Fruit fly (Drosophila melanogaster): ENCODE data around the gene CG31551.

CG31551 gene

DNA sequence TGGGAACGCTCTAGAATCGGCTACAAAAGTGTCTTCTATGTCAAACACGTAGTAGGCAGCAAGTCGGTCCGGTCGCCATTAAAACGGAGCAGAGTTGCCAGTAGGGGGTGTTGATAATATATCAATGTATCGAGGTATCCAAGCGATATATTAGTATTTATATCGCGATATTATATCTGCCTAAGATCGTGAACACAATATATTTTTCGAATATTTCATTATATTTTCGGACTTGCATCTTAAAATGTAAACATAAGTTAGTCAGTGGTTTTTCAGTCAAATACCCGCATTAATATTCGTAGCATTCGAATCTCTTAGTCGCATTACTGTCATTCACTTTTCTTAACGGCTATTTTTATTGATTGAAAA is 32.2 kb downstream of the CG31551 start, which contains the start of gene CG2182:
TSS of gene CG2182 (minus strand) at position 84 of the 369 bp plus-strand sequence.
- TF ChIP-seq dmrt93B (GFP tag; optimal IDR thresholded peaks at IDR 0.05), result no peak
- peak; percentile 10 for TF ChIP-seq Hnf4 (GFP tag; optimal IDR thresholded peaks at IDR 0.05)
- peak; percentile 36 for TF ChIP-seq Hr83 (GFP tag; optimal IDR thresholded peaks at IDR 0.05; ENCODE audit: poor library complexity, severe bottlenecking)
- TF ChIP-seq h (GFP tag; optimal IDR thresholded peaks at IDR 0.05), result no peak
- no peak for TF ChIP-seq Dfd (GFP tag; optimal IDR thresholded peaks at IDR 0.05)
- peak; percentile 6 for TF ChIP-seq Jra (GFP tag; optimal IDR thresholded peaks at IDR 0.05)
- TF ChIP-seq tai (GFP tag; optimal IDR thresholded peaks at IDR 0.05), result no peak

DNA sequence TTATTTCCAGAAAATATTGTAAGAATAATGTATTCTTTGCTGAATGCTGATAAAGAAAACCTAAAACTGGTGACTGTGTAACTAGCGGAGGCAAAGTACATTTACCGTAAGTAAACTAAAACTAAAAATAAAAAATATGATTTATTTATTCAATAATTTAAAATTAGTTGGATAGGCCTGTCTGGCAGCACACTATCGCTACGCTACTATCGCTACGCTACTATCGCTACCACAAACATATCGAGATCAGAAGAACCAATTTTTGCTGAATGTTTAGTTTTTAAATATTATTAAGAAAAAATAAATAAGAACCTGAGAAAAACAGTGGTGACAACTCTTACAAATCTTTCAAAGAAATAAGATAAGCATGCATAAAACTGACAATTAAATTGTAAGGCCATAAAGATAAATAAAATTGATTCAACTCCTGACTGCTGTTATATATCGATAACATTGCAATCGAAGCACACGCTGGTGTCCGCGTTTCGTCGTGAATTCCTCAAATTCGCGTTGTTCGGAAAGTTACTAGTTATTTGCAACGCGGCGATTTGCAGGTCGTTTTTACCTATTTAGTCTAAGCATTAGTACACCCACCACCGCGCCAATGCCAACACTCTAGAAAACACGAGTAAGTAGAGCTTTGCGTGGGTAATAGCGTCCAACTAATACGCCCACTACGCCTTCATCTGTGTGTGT is 32.7 kb downstream of the CG31551 start, which contains the start of gene Wdr33:
TSS of gene Wdr33 (plus strand) at position 438 of the 696 bp plus-strand sequence.
- TF ChIP-seq Sp1 (GFP tag; optimal IDR thresholded peaks at IDR 0.05), result peak; percentile 22
- peak; percentile 34 for TF ChIP-seq Hr83 (GFP tag; optimal IDR thresholded peaks at IDR 0.05; ENCODE audit: poor library complexity, severe bottlenecking)
- peak; percentile 64 for TF ChIP-seq HLH106 (tag; optimal IDR thresholded peaks at IDR 0.05)
- peak; percentile 22 for TF ChIP-seq fru (GFP tag; optimal IDR thresholded peaks at IDR 0.05)
- peak in 1 of 2 experiments; percentile 51 for TF ChIP-seq foxo (GFP tag; optimal IDR thresholded peaks at IDR 0.05)
- TF ChIP-seq woc (GFP tag; optimal IDR thresholded peaks at IDR 0.05), result peak; percentile 45
- no peak for TF ChIP-seq Vsx2 (GFP tag; optimal IDR thresholded peaks at IDR 0.05; ENCODE audit: partially characterized antibody)
- peak; percentile 49 for TF ChIP-seq CG9705 (GFP tag; optimal IDR thresholded peaks at IDR 0.05)
- TF ChIP-seq br (GFP tag; optimal IDR thresholded peaks at IDR 0.05), result no peak
- TF ChIP-seq rgr (GFP tag; optimal IDR thresholded peaks at IDR 0.05), result peak; percentile 29

DNA sequence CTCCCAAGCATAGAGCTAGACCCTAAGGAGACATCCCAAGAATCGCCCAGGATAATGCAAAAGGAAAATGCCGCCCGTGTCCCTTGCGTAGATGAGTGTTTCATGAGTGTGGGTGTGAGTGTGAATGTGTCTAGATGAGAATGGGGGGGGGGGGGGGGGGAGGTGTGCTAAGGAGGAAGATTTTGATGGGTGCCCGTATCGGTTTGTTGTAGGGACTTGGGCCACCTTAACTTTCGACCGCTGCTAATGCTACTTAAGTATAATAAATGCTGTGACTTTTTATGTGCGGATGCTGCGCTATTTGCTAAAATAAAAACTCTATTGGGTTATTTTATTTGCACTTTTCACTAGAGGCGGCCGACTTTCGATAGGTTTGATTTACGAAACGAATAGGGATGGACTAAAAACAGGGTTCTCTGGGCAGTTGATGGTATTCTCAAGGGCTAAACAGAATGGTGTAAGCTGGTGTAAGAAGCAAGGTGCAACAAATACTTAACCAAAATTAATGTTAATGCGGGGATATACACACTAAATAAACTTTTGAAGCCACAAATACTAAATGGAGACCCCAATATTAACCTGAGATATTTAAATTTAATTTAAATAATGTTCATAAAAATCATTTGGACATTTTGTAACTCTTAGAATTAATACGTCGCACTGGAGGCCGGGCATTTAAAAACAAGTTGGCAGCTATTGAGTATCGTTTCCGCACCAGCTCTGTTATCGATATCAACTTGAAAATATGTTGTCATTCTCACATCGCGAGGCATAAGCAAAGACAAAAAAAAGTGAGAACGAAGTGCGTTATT is 41.5 kb downstream of the CG31551 start, which contains the start of the genes Xe7 and Atg17:
TSS of gene Xe7 (minus strand) at position 407 of the 812 bp plus-strand sequence.
TSS of gene Atg17 (plus strand) at position 786 of the 812 bp plus-strand sequence.
- TF ChIP-seq h (GFP tag; optimal IDR thresholded peaks at IDR 0.05) (peak; percentile 90), sage (GFP tag; optimal IDR thresholded peaks at IDR 0.05) (peak; percentile 54), pan (optimal IDR thresholded peaks at IDR 0.05) (no peak), foxo (GFP tag; optimal IDR thresholded peaks at IDR 0.05) (peak; percentile 19 to 94), sv (GFP tag; optimal IDR thresholded peaks at IDR 0.05) (peak; percentile 89), fru (GFP tag; optimal IDR thresholded peaks at IDR 0.05) (peak; percentile 89), Hr83 (GFP tag; optimal IDR thresholded peaks at IDR 0.05; ENCODE audit: poor library complexity, severe bottlenecking) (peak; percentile 31), Mio (GFP tag; optimal IDR thresholded peaks at IDR 0.05) (no peak), br (GFP tag; optimal IDR thresholded peaks at IDR 0.05) (peak; percentile 87), woc (GFP tag; optimal IDR thresholded peaks at IDR 0.05) (peak; percentile 68), psq (GFP tag; optimal IDR thresholded peaks at IDR 0.05) (peak; percentile 81), Hnf4 (GFP tag; optimal IDR thresholded peaks at IDR 0.05) (peak; percentile 88), CG32264 (GFP tag; optimal IDR thresholded peaks at IDR 0.05) (peak; percentile 45), N (GFP tag; optimal IDR thresholded peaks at IDR 0.05) (no peak), Vsx2 (GFP tag; optimal IDR thresholded peaks at IDR 0.05; ENCODE audit: partially characterized antibody) (no peak), brk (GFP tag; optimal IDR thresholded peaks at IDR 0.05) (peak; percentile 77), Myc (optimal IDR thresholded peaks at IDR 0.05) (peak; percentile 9), dsf (GFP tag; optimal IDR thresholded peaks at IDR 0.05; ENCODE audit: borderline replicate concordance) (peak; percentile 85), tai (GFP tag; optimal IDR thresholded peaks at IDR 0.05) (no peak), OdsH (GFP tag; optimal IDR thresholded peaks at IDR 0.05) (peak; percentile 86), CG9705 (GFP tag; optimal IDR thresholded peaks at IDR 0.05) (peak; percentile 91), ey (GFP tag; optimal IDR thresholded peaks at IDR 0.05) (peak; percentile 92), Hr78 (GFP tag; optimal IDR thresholded peaks at IDR 0.05) (no peak), Dfd (GFP tag; optimal IDR thresholded peaks at IDR 0.05) (peak; percentile 18), Jra (GFP tag; optimal IDR thresholded peaks at IDR 0.05) (peak; percentile 66), Abd-B (GFP tag; optimal IDR thresholded peaks at IDR 0.05) (no peak), Rel (GFP tag; optimal IDR thresholded peaks at IDR 0.05) (no peak), Rel (tag; optimal IDR thresholded peaks at IDR 0.05) (peak; percentile 61), usp (GFP tag; optimal IDR thresholded peaks at IDR 0.05) (no peak), rgr (GFP tag; optimal IDR thresholded peaks at IDR 0.05) (peak; percentile 91), GATAd (GFP tag; optimal IDR thresholded peaks at IDR 0.05) (peak; percentile 85), dmrt93B (GFP tag; optimal IDR thresholded peaks at IDR 0.05) (peak; percentile 87), Sp1 (GFP tag; optimal IDR thresholded peaks at IDR 0.05) (peak; percentile 88), HLH106 (tag; optimal IDR thresholded peaks at IDR 0.05) (peak; percentile 95)
